In genomic region chrII:2922782-2923181, ce11 we compare ENCODE assay signal across 3 worm cellular contexts.
A peak's percentile ranks its signal among the peaks of the same experiment; 100 is the strongest.
TF ChIP-seq lines count a peak whose summit lies in the region.

No protein-coding gene starts in this region.

TF ChIP-seq in whole organism, L4 larva, 104 proteins besides CTCF, POLR2A, EP300 and RAD21:
- no peak for TF ChIP-seq aha-1 (tag; lab: Kevin White, UChicago)
- TF ChIP-seq lin-38 (GFP tag; IDR thresholded peaks at IDR 0.05; lab: Robert Waterston, UW), result 0 out of 2 replicates have a peak, but pooled peaks have one; percentile 23
- TF ChIP-seq set-16 (GFP tag; IDR thresholded peaks at IDR 0.05; lab: Robert Waterston, UW), result peak; percentile 55
- 0 out of 2 replicates have a peak, but pooled peaks have one; percentile 2 for TF ChIP-seq lin-1 (GFP tag; IDR thresholded peaks at IDR 0.05; lab: Robert Waterston, UW)
- TF ChIP-seq mes-2 (tag; optimal IDR thresholded peaks at IDR 0.05; lab: Kevin White, UChicago; ENCODE audit: poor library complexity, severe bottlenecking), result no peak
- TF ChIP-seq nhr-42 (GFP tag; IDR thresholded peaks at IDR 0.05; lab: Robert Waterston, UW), result no peak
- TF ChIP-seq pha-4 (GFP tag; IDR thresholded peaks at IDR 0.05; lab: Robert Waterston, UW), result no peak
- no peak for TF ChIP-seq pha-4 (tag; optimal IDR thresholded peaks at IDR 0.05; lab: Kevin White, UChicago)
- TF ChIP-seq zfp-3 (GFP tag; conservative IDR thresholded peaks at IDR 0.05; lab: Robert Waterston, UW), result no peak
- no peak for TF ChIP-seq vab-7 (GFP tag; IDR thresholded peaks at IDR 0.05; lab: Robert Waterston, UW)
- no peak for TF ChIP-seq ctbp-1 (GFP tag; IDR thresholded peaks at IDR 0.05; lab: Robert Waterston, UW)
- TF ChIP-seq nhr-102 (tag; optimal IDR thresholded peaks at IDR 0.05; lab: Kevin White, UChicago), result no peak
- TF ChIP-seq tra-1 (GFP tag; IDR thresholded peaks at IDR 0.05; lab: Robert Waterston, UW), result no peak

TF ChIP-seq in whole organism, early embryonic, 17 proteins besides CTCF, POLR2A, EP300 and RAD21:
- no peak for TF ChIP-seq B0310.2 (tag; optimal IDR thresholded peaks at IDR 0.05; lab: Kevin White, UChicago)
- 0 out of 2 replicates have a peak, but pooled peaks have one; percentile 29 for TF ChIP-seq pes-1 (GFP tag; IDR thresholded peaks at IDR 0.05; lab: Robert Waterston, UW)
- no peak for TF ChIP-seq hmbx-1 (tag; optimal IDR thresholded peaks at IDR 0.05; lab: Kevin White, UChicago)

TF ChIP-seq in whole organism, young adult, 124 proteins besides CTCF, POLR2A, EP300 and RAD21:
- TF ChIP-seq pha-4 (tag; optimal IDR thresholded peaks at IDR 0.05; lab: Kevin White, UChicago) (no peak), nfyb-1 (GFP tag; IDR thresholded peaks at IDR 0.05; lab: Robert Waterston, UW) (0 out of 2 replicates have a peak, but pooled peaks have one; percentile 37), hsf-1 (GFP tag; IDR thresholded peaks at IDR 0.05; lab: Robert Waterston, UW) (0 out of 2 replicates have a peak, but pooled peaks have one; percentile 6), nhr-80 (tag; optimal IDR thresholded peaks at IDR 0.05; lab: Kevin White, UChicago) (no peak), mcd-1 (GFP tag; IDR thresholded peaks at IDR 0.05; lab: Robert Waterston, UW) (0 out of 2 replicates have a peak, but pooled peaks have one; percentile 35), hmg-1.2 (GFP tag; IDR thresholded peaks at IDR 0.05; lab: Robert Waterston, UW) (peak; percentile 93), Y95B8A.8 (GFP tag; IDR thresholded peaks at IDR 0.05; lab: Robert Waterston, UW) (0 out of 2 replicates have a peak, but pooled peaks have one; percentile 0)
TF ChIP-seq in whole organism, young adult: peak in this region for 5.
